Fruit fly (Drosophila melanogaster): ENCODE measurements around the gene CG11523.

CG11523 gene

DNA sequence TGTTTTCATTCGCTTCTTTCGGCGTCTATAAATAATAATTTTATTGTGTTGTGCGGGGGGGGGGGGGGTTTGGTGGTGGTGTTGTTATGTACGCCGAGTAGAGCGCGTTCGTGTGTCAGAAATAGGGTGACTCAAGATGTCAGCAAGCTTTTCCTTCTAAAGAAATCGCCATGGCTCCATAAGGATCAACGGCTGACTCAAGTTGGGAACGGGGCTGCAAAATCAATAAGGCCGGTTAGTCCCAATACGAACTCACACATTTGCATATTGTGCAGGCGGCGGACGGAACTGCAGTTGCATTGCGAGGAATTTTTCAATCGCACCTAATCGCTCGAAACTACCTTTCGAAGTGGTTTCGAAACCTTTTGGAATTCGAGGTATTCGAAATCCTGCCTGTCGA, 10.1 kb upstream of the CG11523 start (continued):
- no peak for TF ChIP-seq nmo (GFP tag; optimal IDR thresholded peaks at IDR 0.05)
- TF ChIP-seq CG8290 (GFP tag; optimal IDR thresholded peaks at IDR 0.05), result no peak
- TF ChIP-seq CG8290 (tag; optimal IDR thresholded peaks at IDR 0.05), result peak in 1 of 2 experiments; percentile 83
- peak; percentile 19 for TF ChIP-seq CG12942 (GFP tag; optimal IDR thresholded peaks at IDR 0.05)
- peak; percentile 37 for TF ChIP-seq CG9609 (GFP tag; optimal IDR thresholded peaks at IDR 0.05)
- TF ChIP-seq pita (GFP tag; optimal IDR thresholded peaks at IDR 0.05), result no peak
- TF ChIP-seq CG7271 (tag; optimal IDR thresholded peaks at IDR 0.05), result no peak
- TF ChIP-seq Ada2b (GFP tag; IDR thresholded peaks at IDR 0.05), result peak; percentile 60
- TF ChIP-seq fd102C (GFP tag; optimal IDR thresholded peaks at IDR 0.05), result no peak
- peak; percentile 61 for TF ChIP-seq CG3847 (GFP tag; IDR thresholded peaks at IDR 0.05)
- TF ChIP-seq Dip3 (GFP tag; optimal IDR thresholded peaks at IDR 0.05), result no peak
- TF ChIP-seq CG31441 (GFP tag; IDR thresholded peaks at IDR 0.05), result no peak
- peak in 1 of 2 experiments; percentile 64 for TF ChIP-seq Hr51 (GFP tag; optimal IDR thresholded peaks at IDR 0.05)
- no peak for TF ChIP-seq cwo (GFP tag; optimal IDR thresholded peaks at IDR 0.05)
- TF ChIP-seq CG15269 (tag; optimal IDR thresholded peaks at IDR 0.05), result peak; percentile 65
- TF ChIP-seq CG12744 (GFP tag; optimal IDR thresholded peaks at IDR 0.05), result no peak
- TF ChIP-seq ken (GFP tag; IDR thresholded peaks at IDR 0.05), result 0 out of 3 replicates have a peak, but pooled peaks have one; percentile 43
- TF ChIP-seq bigmax (GFP tag; optimal IDR thresholded peaks at IDR 0.05), result no peak
- TF ChIP-seq Drgx (GFP tag; IDR thresholded peaks at IDR 0.05), result peak; percentile 72
- no peak for TF ChIP-seq CG10267 (tag; optimal IDR thresholded peaks at IDR 0.05)
- no peak for TF ChIP-seq pum (GFP tag; optimal IDR thresholded peaks at IDR 0.05)
- no peak for TF ChIP-seq cas (GFP tag; IDR thresholded peaks at IDR 0.05)
- no peak for TF ChIP-seq Tbp (GFP tag; optimal IDR thresholded peaks at IDR 0.05)
- TF ChIP-seq CG7357 (GFP tag; IDR thresholded peaks at IDR 0.05), result peak; percentile 38; the same call in 1 of the 3 replicates
- TF ChIP-seq CG17912 (GFP tag; optimal IDR thresholded peaks at IDR 0.05), result no peak
- TF ChIP-seq exex (tag; optimal IDR thresholded peaks at IDR 0.05), result no peak
- TF ChIP-seq CG17328 (GFP tag; IDR thresholded peaks at IDR 0.05), result peak; percentile 44
- no peak for TF ChIP-seq z (GFP tag; IDR thresholded peaks at IDR 0.05)
- TF ChIP-seq CTCF (GFP tag; optimal IDR thresholded peaks at IDR 0.05), result no peak
- TF ChIP-seq Rfx (GFP tag; IDR thresholded peaks at IDR 0.05), result peak; percentile 81
- no peak for TF ChIP-seq prd (optimal IDR thresholded peaks at IDR 0.05)
- peak; percentile 46; the same call in 2 of the 3 replicates for TF ChIP-seq prd (GFP tag; IDR thresholded peaks at IDR 0.05)
- peak; percentile 13 for TF ChIP-seq Xbp1 (GFP tag; optimal IDR thresholded peaks at IDR 0.05)
- no peak for TF ChIP-seq Mrtf (GFP tag; IDR thresholded peaks at IDR 0.05)
- peak; percentile 17; the same call in 1 of the 2 replicates for TF ChIP-seq CG7372 (GFP tag; IDR thresholded peaks at IDR 0.05)
- TF ChIP-seq pb (GFP tag; optimal IDR thresholded peaks at IDR 0.05), result no peak
- TF ChIP-seq CG13424 (tag; optimal IDR thresholded peaks at IDR 0.05), result peak; percentile 58
- TF ChIP-seq al (GFP tag; IDR thresholded peaks at IDR 0.05), result peak; percentile 71
- peak; percentile 49 for TF ChIP-seq fd3F (GFP tag; optimal IDR thresholded peaks at IDR 0.05)
- TF ChIP-seq en (GFP tag; optimal IDR thresholded peaks at IDR 0.05), result no peak
- TF ChIP-seq Poxn (GFP tag; IDR thresholded peaks at IDR 0.05), result 0 out of 2 replicates have a peak, but pooled peaks have one; percentile 13
- no peak for TF ChIP-seq vnd (GFP tag; IDR thresholded peaks at IDR 0.05; ENCODE audit: partially characterized antibody)
- TF ChIP-seq fd64A (GFP tag; optimal IDR thresholded peaks at IDR 0.05), result no peak
- TF ChIP-seq CHES-1-like (GFP tag; optimal IDR thresholded peaks at IDR 0.05), result no peak
- no peak for TF ChIP-seq CG8765 (GFP tag; IDR thresholded peaks at IDR 0.05)
- TF ChIP-seq CG11456 (GFP tag; IDR thresholded peaks at IDR 0.05), result 0 out of 3 replicates have a peak, but pooled peaks have one; percentile 10
- peak; percentile 23 for TF ChIP-seq CG6854 (GFP tag; optimal IDR thresholded peaks at IDR 0.05)
- peak; percentile 10 for TF ChIP-seq Ssrp (tag; optimal IDR thresholded peaks at IDR 0.05)
- TF ChIP-seq H15 (GFP tag; IDR thresholded peaks at IDR 0.05), result 0 out of 3 replicates have a peak, but pooled peaks have one; percentile 9
- peak; percentile 27 for TF ChIP-seq CG7839 (tag; optimal IDR thresholded peaks at IDR 0.05)
- TF ChIP-seq wdn (GFP tag; IDR thresholded peaks at IDR 0.05), result 0 out of 2 replicates have a peak, but pooled peaks have one; percentile 5
- TF ChIP-seq stc (GFP tag; IDR thresholded peaks at IDR 0.05), result peak; percentile 57; the same call in 1 of the 2 replicates
- TF ChIP-seq CG14441 (GFP tag; IDR thresholded peaks at IDR 0.05), result peak; percentile 44; the same call in 1 of the 2 replicates

Measured in whole organism, embryonic.